Worm (Caenorhabditis elegans): ENCODE data around the gene plp-2.

plp-2 gene

ce11 chrX:14959393-14960073 lies 23.1 kb downstream of the plp-2 start:
- TF ChIP-seq pqm-1 (tag; optimal IDR thresholded peaks at IDR 0.05) (no peak), unc-42 (tag; optimal IDR thresholded peaks at IDR 0.05) (peak; percentile 76)

ce11 chrX:14958401-14958800 lies 24.2 kb downstream of the plp-2 start:
- no peak for TF ChIP-seq syd-9 (tag; optimal IDR thresholded peaks at IDR 0.05)
- TF ChIP-seq K09A11.1 (tag; optimal IDR thresholded peaks at IDR 0.05; ENCODE audit: insufficient read depth) = no peak
- TF ChIP-seq nfya-1 (tag; optimal IDR thresholded peaks at IDR 0.05) = no peak
- TF ChIP-seq nhr-232 (tag; optimal IDR thresholded peaks at IDR 0.05) = no peak
- TF ChIP-seq gmeb-2 (tag; optimal IDR thresholded peaks at IDR 0.05) = no peak
- no peak for TF ChIP-seq odd-2 (tag; optimal IDR thresholded peaks at IDR 0.05)
- no peak for TF ChIP-seq unc-42 (tag; optimal IDR thresholded peaks at IDR 0.05)
- no peak for TF ChIP-seq ceh-34 (tag; optimal IDR thresholded peaks at IDR 0.05)
- no peak for TF ChIP-seq ceh-6 (GFP tag; optimal IDR thresholded peaks at IDR 0.05)
- no peak for TF ChIP-seq ceh-48 (tag; optimal IDR thresholded peaks at IDR 0.05)
- no peak for TF ChIP-seq ama-1 (optimal IDR thresholded peaks at IDR 0.05)
- no peak for TF ChIP-seq pros-1 (tag; optimal IDR thresholded peaks at IDR 0.05)
- TF ChIP-seq elt-2 (tag; optimal IDR thresholded peaks at IDR 0.05) = no peak
- TF ChIP-seq nhr-11 (tag; optimal IDR thresholded peaks at IDR 0.05) = no peak
- no peak for TF ChIP-seq lim-6 (tag; optimal IDR thresholded peaks at IDR 0.05)
- no peak for TF ChIP-seq pqm-1 (tag; optimal IDR thresholded peaks at IDR 0.05)
- TF ChIP-seq elt-4 (tag; optimal IDR thresholded peaks at IDR 0.05) = no peak
- no peak for TF ChIP-seq unc-86 (tag; optimal IDR thresholded peaks at IDR 0.05)
- TF ChIP-seq T23F11.4 (GFP tag; optimal IDR thresholded peaks at IDR 0.05) = no peak

DNA sequence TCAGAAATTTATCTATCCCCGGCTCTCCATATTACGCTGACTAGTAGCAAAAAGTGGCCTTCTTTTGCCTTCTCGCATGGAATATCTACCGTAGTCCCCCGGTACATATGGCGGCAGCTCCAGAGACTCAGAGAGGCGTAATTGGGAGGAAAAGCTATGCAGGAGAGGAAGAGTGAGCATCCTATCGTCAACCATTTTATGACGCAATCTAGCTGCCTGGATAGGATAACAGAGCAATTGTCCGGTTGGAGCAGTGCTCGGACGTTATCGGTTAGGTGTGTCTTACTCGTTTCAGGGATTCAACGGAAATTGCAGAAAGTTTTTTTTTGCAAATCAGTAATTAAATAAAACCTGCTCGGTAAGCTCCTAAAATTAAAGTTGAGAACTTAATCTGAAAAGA lies 25.4 kb downstream of the plp-2 start:
- TF ChIP-seq hlh-30 (tag; optimal IDR thresholded peaks at IDR 0.05; ENCODE audit: insufficient read depth) (no peak), ceh-24 (tag; optimal IDR thresholded peaks at IDR 0.05) (no peak), sdc-2 (tag; optimal IDR thresholded peaks at IDR 0.05) (no peak), ceh-2 (tag; optimal IDR thresholded peaks at IDR 0.05) (no peak)

DNA sequence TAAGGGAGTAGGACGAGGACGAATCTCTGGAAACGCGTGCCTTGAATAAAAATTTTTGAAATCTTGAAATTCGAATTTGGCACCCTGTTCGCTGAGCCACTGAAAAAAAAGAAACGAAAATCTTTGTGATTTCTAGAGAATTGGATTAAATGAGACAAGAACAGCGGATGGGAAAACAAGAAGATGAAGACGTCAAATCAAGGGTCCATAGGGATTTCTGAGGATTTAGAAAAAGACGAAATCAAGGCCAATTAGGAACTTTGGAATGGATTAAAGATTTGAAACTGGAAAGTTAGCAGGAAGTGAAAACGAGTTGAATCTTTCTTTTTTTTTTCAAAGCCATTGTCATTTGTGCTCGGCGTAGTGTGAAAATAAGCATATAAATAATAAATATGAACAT lies 28.1 kb downstream of the plp-2 start, which contains the start of gene pag-3:
Gene pag-3, minus strand, starts transcription at position 101 of the 400 bp plus-strand sequence.
- TF ChIP-seq ets-4 (tag; optimal IDR thresholded peaks at IDR 0.05) = no peak
- TF ChIP-seq C38D4.7 (GFP tag; optimal IDR thresholded peaks at IDR 0.05) = no peak
- no peak for TF ChIP-seq madf-2 (tag; optimal IDR thresholded peaks at IDR 0.05)
- no peak for TF ChIP-seq ceh-6 (GFP tag; optimal IDR thresholded peaks at IDR 0.05)
- TF ChIP-seq C08G9.2 (tag; optimal IDR thresholded peaks at IDR 0.05) = no peak
- TF ChIP-seq hlh-8 (tag; optimal IDR thresholded peaks at IDR 0.05) = no peak
- TF ChIP-seq tbx-7 (tag; optimal IDR thresholded peaks at IDR 0.05) = no peak
- TF ChIP-seq ceh-22 (tag; optimal IDR thresholded peaks at IDR 0.05) = no peak

DNA sequence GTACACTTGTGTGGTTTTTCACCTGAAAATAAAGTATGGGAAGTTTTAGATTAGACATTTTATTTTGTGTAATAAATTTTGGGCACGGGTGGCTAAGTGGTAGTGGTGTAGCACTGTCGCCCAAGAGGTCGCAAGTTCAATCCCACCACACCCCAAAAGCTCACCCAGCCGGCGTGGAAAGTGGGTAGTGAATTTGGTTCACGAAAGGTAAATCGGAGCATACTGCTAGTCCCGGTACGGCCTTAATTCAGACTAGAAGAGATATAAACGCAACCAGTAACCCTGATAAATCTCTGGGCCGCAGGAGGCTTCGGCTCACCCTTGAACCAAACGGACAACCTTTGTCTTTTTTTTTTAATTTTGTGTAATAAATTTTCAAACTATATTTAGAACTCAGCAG lies 30.8 kb downstream of the plp-2 start:
- no peak for TF ChIP-seq fkh-10 (GFP tag; optimal IDR thresholded peaks at IDR 0.05)
- no peak for TF ChIP-seq ceh-45 (GFP tag; IDR thresholded peaks at IDR 0.05)
- TF ChIP-seq hlh-15 (tag; optimal IDR thresholded peaks at IDR 0.05) = no peak
- TF ChIP-seq hlh-6 (tag; optimal IDR thresholded peaks at IDR 0.05) = no peak
- TF ChIP-seq elt-4 (tag; optimal IDR thresholded peaks at IDR 0.05) = no peak

- no peak for TF ChIP-seq lin-11 (tag; optimal IDR thresholded peaks at IDR 0.05)
- TF ChIP-seq ttx-3 (tag; optimal IDR thresholded peaks at IDR 0.05) = no peak
- TF ChIP-seq ceh-22 (tag; optimal IDR thresholded peaks at IDR 0.05) = no peak
- TF ChIP-seq pha-4 (tag; optimal IDR thresholded peaks at IDR 0.05) = no peak
- no peak for TF ChIP-seq K09A11.1 (tag; optimal IDR thresholded peaks at IDR 0.05; ENCODE audit: insufficient read depth)
- TF ChIP-seq ceh-2 (tag; optimal IDR thresholded peaks at IDR 0.05) = no peak
- TF ChIP-seq pros-1 (tag; optimal IDR thresholded peaks at IDR 0.05) = no peak
- TF ChIP-seq ceh-19 (GFP tag; optimal IDR thresholded peaks at IDR 0.05) = no peak
- no peak for TF ChIP-seq pax-1 (tag; optimal IDR thresholded peaks at IDR 0.05)
- TF ChIP-seq mec-3 (tag; optimal IDR thresholded peaks at IDR 0.05; ENCODE audit: borderline replicate concordance) = no peak
- TF ChIP-seq fkh-6 (tag; optimal IDR thresholded peaks at IDR 0.05) = no peak
- no peak for TF ChIP-seq ceh-48 (tag; optimal IDR thresholded peaks at IDR 0.05)
- no peak for TF ChIP-seq odd-2 (tag; optimal IDR thresholded peaks at IDR 0.05)
- TF ChIP-seq pqm-1 (tag; optimal IDR thresholded peaks at IDR 0.05) = no peak
- TF ChIP-seq pha-2 (tag; optimal IDR thresholded peaks at IDR 0.05) = no peak
- no peak for TF ChIP-seq ets-4 (tag; optimal IDR thresholded peaks at IDR 0.05)
- TF ChIP-seq unc-42 (tag; optimal IDR thresholded peaks at IDR 0.05) = no peak
- TF ChIP-seq hlh-30 (tag; optimal IDR thresholded peaks at IDR 0.05; ENCODE audit: insufficient read depth) = no peak
Observed at ce11 chrX:14947355-14947668, 35.3 kb downstream of the plp-2 start.

Measured in whole organism, late embryonic.